Worm (Caenorhabditis elegans): ENCODE measurements around the gene D1054.10.

DNA sequence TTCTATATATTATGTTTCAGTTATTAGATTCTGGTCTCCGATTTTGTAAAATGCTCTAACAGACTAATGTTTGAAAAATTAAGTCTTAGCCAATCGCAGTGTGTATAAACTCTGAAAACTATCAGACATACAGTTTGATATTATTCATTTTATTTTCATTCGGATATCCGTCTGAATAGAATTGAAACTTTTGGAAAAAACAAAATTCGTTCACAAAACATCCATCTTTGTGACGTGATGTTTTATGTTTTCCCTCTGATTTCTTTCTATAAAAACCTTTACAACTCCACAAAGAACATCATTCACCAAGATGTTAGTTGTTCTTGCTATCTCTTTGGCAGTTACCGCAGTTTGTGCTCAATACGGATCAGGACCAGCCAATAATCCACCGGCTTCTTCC lies 823 bp upstream of the D1054.10 start, which contains the start of gene ule-3:
- TF ChIP-seq syd-9 (tag; optimal IDR thresholded peaks at IDR 0.05) (no peak), ceh-22 (tag; optimal IDR thresholded peaks at IDR 0.05) (no peak)
